Fruit fly (Drosophila melanogaster) whole organism, embryonic: ENCODE data around the gene Bsg.

Experiments
- ATbp ChIP-seq: fragments of 200-800 bp; sonication (Bioruptor generic); optimal IDR thresholded peaks from 2 replicates; lab custom pipeline; 2017; ENCODE audit warnings: missing biosample characterization, mild to moderate bottlenecking, missing genetic modification characterization, missing genetic modification reagents
- CG10462 ChIP-seq: fragments of 200-800 bp; sonication (Bioruptor generic); optimal IDR thresholded peaks from 2 replicates; lab custom pipeline; 2016; ENCODE audit warnings: missing biosample characterization, missing genetic modification characterization
- CG6854 ChIP-seq: fragments of 200-800 bp; sonication (Bioruptor generic); optimal IDR thresholded peaks from 3 replicates; lab custom pipeline; 2017; ENCODE audit warnings: missing biosample characterization, mild to moderate bottlenecking, missing genetic modification characterization
- CG7839 ChIP-seq: fragments of 200-800 bp; sonication (Bioruptor generic); optimal IDR thresholded peaks from 3 replicates; lab custom pipeline; 2018; ENCODE audit warnings: missing biosample characterization, mild to moderate bottlenecking, missing genetic modification characterization, moderate library complexity
- CTCF ChIP-seq: fragments of 200-800 bp; sonication (Bioruptor generic); optimal IDR thresholded peaks from 2 replicates; lab custom pipeline; 2017; ENCODE audit warnings: missing biosample characterization, mild to moderate bottlenecking, missing genetic modification characterization, moderate library complexity
- Doc2 ChIP-seq: fragments of 200-800 bp; sonication (Bioruptor generic); IDR thresholded peaks from 2 replicates; pipeline ENCODE4 v1.3.6; 2022; ENCODE audit warnings: missing biosample characterization, missing genetic modification characterization
- YL-1 ChIP-seq: fragments of 200-800 bp; sonication (Bioruptor generic); optimal IDR thresholded peaks from 3 replicates; lab custom pipeline; 2017; ENCODE audit warnings: missing biosample characterization, mild to moderate bottlenecking, missing genetic modification characterization
- chm ChIP-seq: fragments of 200-800 bp; sonication (Bioruptor generic); IDR thresholded peaks from 2 replicates; pipeline ENCODE4 v1.3.6; 2022; ENCODE audit warnings: missing biosample characterization, missing genetic modification characterization
- hb ChIP-seq: fragments of 200-800 bp; sonication (Bioruptor generic); IDR thresholded peaks from 3 replicates; pipeline ENCODE4 v1.3.6; 2022; ENCODE audit warnings: missing biosample characterization, missing genetic modification characterization; ENCODE audit not compliant: partially characterized antibody
- jing ChIP-seq: fragments of 200-800 bp; sonication (Bioruptor generic); optimal IDR thresholded peaks from 2 replicates; lab custom pipeline; 2018; ENCODE audit warnings: missing biosample characterization, mild to moderate bottlenecking, missing genetic modification characterization
- lilli ChIP-seq: fragments of 200-800 bp; sonication (Bioruptor generic); optimal IDR thresholded peaks from 3 replicates; lab custom pipeline; 2016; ENCODE audit warnings: missing biosample characterization, missing genetic modification characterization
- nerfin-1 ChIP-seq: fragments of 200-800 bp; sonication (Bioruptor generic); optimal IDR thresholded peaks from 3 replicates; lab custom pipeline; 2019; ENCODE audit warnings: missing biosample characterization, mild to moderate bottlenecking, missing genetic modification characterization, moderate library complexity
- pzg ChIP-seq: fragments of 200-800 bp; sonication (Bioruptor generic); optimal IDR thresholded peaks from 3 replicates; lab custom pipeline; 2018; ENCODE audit warnings: missing biosample characterization, mild to moderate bottlenecking, missing genetic modification characterization, moderate library complexity
- sna ChIP-seq: fragments of 200-800 bp; sonication (Bioruptor generic); IDR thresholded peaks from 2 replicates; pipeline ENCODE4 v1.3.6; 2022; ENCODE audit warnings: missing biosample characterization, missing genetic modification characterization; ENCODE audit not compliant: partially characterized antibody

DNA sequence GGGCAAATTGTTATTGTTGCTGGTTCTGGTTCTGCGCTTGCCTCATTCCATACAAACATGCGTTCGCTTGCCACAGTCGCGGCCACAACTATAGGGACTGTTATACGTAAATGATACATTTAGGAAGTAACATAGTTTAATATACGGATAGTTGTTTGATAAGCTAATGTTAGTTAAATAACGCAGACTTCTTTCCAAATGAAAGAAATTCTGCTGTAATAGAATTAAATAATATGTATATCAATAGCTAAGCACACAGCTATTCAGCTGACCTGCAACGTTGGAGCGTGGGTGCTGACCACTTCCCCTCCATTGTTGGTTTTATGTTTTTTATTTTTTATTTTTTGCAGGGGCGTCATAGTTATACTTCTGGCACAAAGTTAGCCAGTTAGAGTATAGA, 48.5 kb upstream of the Bsg start:
- TF ChIP-seq nerfin-1 (peak; percentile 9), chm (peak; percentile 67; the same call in 1 of the 2 replicates), Doc2 (GFP tag; lab: Robert Waterston, UW) (no peak), CTCF (GFP tag; lab: Kevin White, UChicago) (no peak), CG6854 (GFP tag; lab: Kevin White, UChicago) (peak; percentile 34), sna (GFP tag; lab: Robert Waterston, UW) (no peak), ATbp (GFP tag; lab: Kevin White, UChicago) (peak; percentile 46), CG10462 (GFP tag; lab: Kevin White, UChicago) (peak; percentile 2), jing (GFP tag; lab: Kevin White, UChicago) (no peak), CG7839 (tag; lab: Kevin White, UChicago) (peak; percentile 69), YL-1 (GFP tag; lab: Kevin White, UChicago) (no peak), lilli (GFP tag; lab: Kevin White, UChicago) (peak; percentile 70), hb (no peak), pzg (GFP tag; lab: Kevin White, UChicago) (no peak)
